Worm (Caenorhabditis elegans) whole organism, L4/young adult: Measurements from ENCODE around the gene F58F12.12.

Source experiments
- W03F9.2 ChIP-seq: fragments of 150-350 bp; optimal IDR thresholded peaks from 2 replicates; lab custom pipeline; 2014; ENCODE audit warnings: missing biosample characterization, missing genetic modification characterization
- dao-5 ChIP-seq: sonication (generic microtip); optimal IDR thresholded peaks from 2 replicates; lab custom pipeline; 2016; ENCODE audit warnings: missing genotype, missing genetic modification characterization, moderate library complexity, missing compliant biosample characterization
- him-1 ChIP-seq: sonication (generic microtip); optimal IDR thresholded peaks from 2 replicates; lab custom pipeline; 2016; ENCODE audit warnings: missing genotype, missing genetic modification reagents, missing genetic modification characterization, missing compliant biosample characterization

ce11 chrII:6366696-6367095 lies 14.3 kb upstream of the F58F12.12 start, which contains the start of gene ctsa-4.1:
- TF ChIP-seq him-1 (tag; lab: Kevin White, UChicago), result no peak
- no peak for TF ChIP-seq W03F9.2 (tag; lab: Kevin White, UChicago)
- no peak for TF ChIP-seq dao-5 (tag; lab: Kevin White, UChicago)
